Fruit fly (Drosophila melanogaster) whole organism, wandering third instar larva: ENCODE results near the gene CG13403.

Experiments used
- Abd-B ChIP-seq: fragments of >200 bp; optimal IDR thresholded peaks from 2 replicates; lab custom pipeline; 2017; ENCODE audit warnings: missing biosample characterization, missing genetic modification characterization
- CG32264 ChIP-seq: fragments of 200-800 bp; sonication (Bioruptor generic); optimal IDR thresholded peaks from 2 replicates; lab custom pipeline; 2016; ENCODE audit warnings: missing biosample characterization, missing genetic modification characterization
- CG9705 ChIP-seq: fragments of 200-800 bp; sonication (Bioruptor generic); optimal IDR thresholded peaks from 2 replicates; lab custom pipeline; 2018; ENCODE audit warnings: missing biosample characterization, mild to moderate bottlenecking, missing genetic modification characterization
- CrebA ChIP-seq: fragments of 200-800 bp; sonication (Bioruptor generic); optimal IDR thresholded peaks from 2 replicates; lab custom pipeline; 2016; ENCODE audit warnings: missing biosample characterization, mild to moderate bottlenecking, missing genetic modification characterization, borderline replicate concordance
- Dfd ChIP-seq: fragments of >200 bp; optimal IDR thresholded peaks from 2 replicates; lab custom pipeline; 2017; ENCODE audit warnings: missing biosample characterization, missing genetic modification characterization
- Dif ChIP-seq: fragments of 200-275, 200-300 bp; sonication (Bioruptor generic); optimal IDR thresholded peaks from 2 replicates; lab custom pipeline; 2018; ENCODE audit warnings: missing biosample characterization, missing genetic modification characterization; ENCODE audit not compliant: partially characterized antibody
- HLH106 ChIP-seq: fragments of 200-800 bp; optimal IDR thresholded peaks from 3 replicates; lab custom pipeline; 2019; ENCODE audit warnings: missing biosample characterization, mild to moderate bottlenecking, missing genetic modification characterization, moderate library complexity
- Hnf4 ChIP-seq: fragments of 200-800 bp; sonication (Bioruptor generic); optimal IDR thresholded peaks from 2 replicates; lab custom pipeline; 2016; ENCODE audit warnings: missing biosample characterization, mild to moderate bottlenecking, missing genetic modification characterization
- Hr83 ChIP-seq: fragments of 200-300 bp; sonication (Bioruptor generic); optimal IDR thresholded peaks from 2 replicates; lab custom pipeline; 2016; ENCODE audit warnings: missing biosample characterization, mild to moderate bottlenecking, missing genetic modification characterization, moderate library complexity; ENCODE audit not compliant: poor library complexity, severe bottlenecking
- Jra ChIP-seq: sonication (Bioruptor generic); optimal IDR thresholded peaks from 2 replicates; lab custom pipeline; 2016; ENCODE audit warnings: missing biosample characterization, missing genetic modification characterization
- Myc ChIP-seq: fragments of >200 bp; optimal IDR thresholded peaks from 2 replicates; lab custom pipeline; 2017
- N ChIP-seq: fragments of >200 bp; optimal IDR thresholded peaks from 2 replicates; lab custom pipeline; 2018; ENCODE audit warnings: missing biosample characterization, missing external identifiers, missing genetic modification characterization
- Rel ChIP-seq, 2 experiments: fragments of 200-800 bp; sonication (Bioruptor generic) in 1 of 2; optimal IDR thresholded peaks; 2 replicates in 1 of 2; 3 replicates in 1 of 2; lab custom pipeline; 2016 to 2019; ENCODE audit warnings: mild to moderate bottlenecking in 2 of 2, missing biosample characterization in 2 of 2, missing genetic modification characterization in 2 of 2, moderate library complexity in 1 of 2
- Sp1 ChIP-seq: fragments of 200-800 bp; sonication (Bioruptor generic); optimal IDR thresholded peaks from 3 replicates; lab custom pipeline; 2019; ENCODE audit warnings: missing biosample characterization, mild to moderate bottlenecking, missing genetic modification characterization, moderate library complexity
- Vsx2 ChIP-seq: fragments of 200-300, 225-300 bp; sonication (Bioruptor generic); optimal IDR thresholded peaks from 2 replicates; lab custom pipeline; 2018; ENCODE audit warnings: missing biosample characterization, missing genetic modification characterization; ENCODE audit not compliant: partially characterized antibody
- br ChIP-seq: fragments of 200-800 bp; sonication (Bioruptor generic); optimal IDR thresholded peaks from 2 replicates; lab custom pipeline; 2016; ENCODE audit warnings: missing biosample characterization, missing genetic modification characterization
- brk ChIP-seq: fragments of 200-800 bp; sonication (Bioruptor generic); optimal IDR thresholded peaks from 2 replicates; lab custom pipeline; 2016; ENCODE audit warnings: missing biosample characterization, mild to moderate bottlenecking, missing genetic modification characterization
- dmrt93B ChIP-seq: fragments of 200-800 bp; sonication (Bioruptor generic); optimal IDR thresholded peaks from 2 replicates; lab custom pipeline; 2018; ENCODE audit warnings: missing biosample characterization, mild to moderate bottlenecking, missing genetic modification characterization
- foxo ChIP-seq, 2 experiments: fragments of 200-800 bp; sonication (Bioruptor generic); optimal IDR thresholded peaks; 2 replicates in 1 of 2; 3 replicates in 1 of 2; lab custom pipeline; 2016 to 2017; ENCODE audit warnings: missing biosample characterization in 2 of 2, missing genetic modification characterization in 2 of 2
- fru ChIP-seq: fragments of 200-800 bp; sonication (Bioruptor generic); optimal IDR thresholded peaks from 3 replicates; lab custom pipeline; 2016; ENCODE audit warnings: missing biosample characterization, mild to moderate bottlenecking, missing genetic modification characterization
- h ChIP-seq: fragments of 200-800 bp; sonication (Bioruptor generic); optimal IDR thresholded peaks from 3 replicates; lab custom pipeline; 2016; ENCODE audit warnings: missing biosample characterization, mild to moderate bottlenecking, missing genetic modification characterization
- pan ChIP-seq: fragments of >200 bp; optimal IDR thresholded peaks from 2 replicates; lab custom pipeline; 2017
- psq ChIP-seq: fragments of 200-800 bp; sonication (Bioruptor generic); optimal IDR thresholded peaks from 3 replicates; lab custom pipeline; 2017; ENCODE audit warnings: missing biosample characterization, mild to moderate bottlenecking, missing genetic modification characterization, moderate library complexity
- rgr ChIP-seq: fragments of 200-800 bp; sonication (Bioruptor generic); optimal IDR thresholded peaks from 3 replicates; lab custom pipeline; 2016; ENCODE audit warnings: missing biosample characterization, mild to moderate bottlenecking, missing genetic modification characterization
- sage ChIP-seq: fragments of 200-800 bp; sonication (Bioruptor generic); optimal IDR thresholded peaks from 2 replicates; lab custom pipeline; 2016; ENCODE audit warnings: missing biosample characterization, mild to moderate bottlenecking, missing genetic modification characterization
- sv ChIP-seq: fragments of 200-800 bp; sonication (Bioruptor generic); optimal IDR thresholded peaks from 3 replicates; lab custom pipeline; 2016; ENCODE audit warnings: missing biosample characterization, missing genetic modification characterization
- tai ChIP-seq: sonication (Bioruptor generic); optimal IDR thresholded peaks from 2 replicates; lab custom pipeline; 2016; ENCODE audit warnings: missing biosample characterization, missing genetic modification characterization
- usp ChIP-seq: fragments of >200 bp; optimal IDR thresholded peaks from 2 replicates; lab custom pipeline; 2017; ENCODE audit warnings: missing biosample characterization, missing genetic modification characterization

The CG13403 gene

DNA sequence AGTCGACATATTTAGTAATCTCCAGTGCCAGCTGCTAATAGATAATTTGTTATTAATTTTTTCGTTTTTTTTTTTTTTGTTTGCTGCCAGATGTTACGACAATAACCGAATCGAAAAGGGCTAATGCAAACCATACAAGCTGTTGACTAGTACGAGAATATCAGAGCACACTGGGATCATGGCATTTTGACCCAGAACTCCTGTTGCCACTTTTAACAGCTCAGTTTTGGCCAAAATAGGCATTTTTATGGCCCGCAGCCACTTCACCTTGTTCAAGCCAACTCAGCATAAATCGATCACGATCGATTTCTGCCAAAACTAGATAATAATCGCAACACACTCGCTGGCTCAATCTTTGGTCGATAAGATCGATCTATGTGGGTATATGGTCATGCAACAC, 39.9 kb downstream of the CG13403 start, which contains the start of gene CG12479:
Gene CG12479, minus strand, starts transcription at position 101 of the 400 bp plus-strand sequence.
- TF ChIP-seq br (GFP tag; lab: Kevin White, UChicago) (no peak), psq (no peak), Vsx2 (GFP tag; lab: Kevin White, UChicago) (no peak), CG9705 (GFP tag; lab: Kevin White, UChicago) (no peak), Jra (GFP tag; lab: Kevin White, UChicago) (no peak), CrebA (GFP tag; lab: Kevin White, UChicago) (no peak), rgr (GFP tag; lab: Kevin White, UChicago) (no peak), h (GFP tag; lab: Kevin White, UChicago) (no peak), CG32264 (GFP tag; lab: Kevin White, UChicago) (no peak), sv (GFP tag; lab: Kevin White, UChicago) (no peak), Myc (lab: Kevin White, UChicago) (no peak), Hnf4 (GFP tag; lab: Kevin White, UChicago) (no peak), Rel (GFP tag; optimal IDR thresholded peaks at IDR 0.05; lab: Kevin White, UChicago) (no peak), Rel (tag; optimal IDR thresholded peaks at IDR 0.05; lab: Kevin White, UChicago) (no peak), N (GFP tag; lab: Kevin White, UChicago) (no peak), Dfd (GFP tag; lab: Kevin White, UChicago) (no peak)

DNA sequence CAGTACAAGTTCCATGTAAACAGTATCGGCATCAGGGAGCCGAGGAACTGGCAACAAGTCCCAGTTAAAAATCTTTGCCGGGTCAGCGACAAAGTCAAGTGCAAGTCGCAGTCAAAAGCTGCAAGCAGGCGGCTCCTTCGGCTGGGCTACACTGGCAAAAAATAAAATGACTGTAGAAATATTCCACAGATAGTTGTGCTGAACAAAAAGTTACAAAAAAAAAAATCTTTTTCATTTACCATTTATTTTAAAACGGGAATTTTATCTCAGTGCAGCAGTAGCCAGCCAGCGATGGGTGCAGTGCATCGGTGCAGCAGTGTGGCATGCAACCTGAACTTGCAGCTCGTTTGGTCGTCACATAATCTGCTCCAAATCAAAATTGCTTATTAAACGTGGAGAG, 42.5 kb downstream of the CG13403 start:
- TF ChIP-seq brk (GFP tag; lab: Kevin White, UChicago) (no peak), CrebA (GFP tag; lab: Kevin White, UChicago) (no peak), Myc (lab: Kevin White, UChicago) (no peak), pan (no peak), Rel (GFP tag; optimal IDR thresholded peaks at IDR 0.05; lab: Kevin White, UChicago) (no peak), Rel (tag; optimal IDR thresholded peaks at IDR 0.05; lab: Kevin White, UChicago) (no peak), dmrt93B (GFP tag; lab: Kevin White, UChicago) (no peak), Dif (no peak), fru (GFP tag; lab: Kevin White, UChicago) (no peak), HLH106 (tag; lab: Kevin White, UChicago) (no peak), h (GFP tag; lab: Kevin White, UChicago) (no peak), Sp1 (GFP tag; lab: Kevin White, UChicago) (no peak)

DNA sequence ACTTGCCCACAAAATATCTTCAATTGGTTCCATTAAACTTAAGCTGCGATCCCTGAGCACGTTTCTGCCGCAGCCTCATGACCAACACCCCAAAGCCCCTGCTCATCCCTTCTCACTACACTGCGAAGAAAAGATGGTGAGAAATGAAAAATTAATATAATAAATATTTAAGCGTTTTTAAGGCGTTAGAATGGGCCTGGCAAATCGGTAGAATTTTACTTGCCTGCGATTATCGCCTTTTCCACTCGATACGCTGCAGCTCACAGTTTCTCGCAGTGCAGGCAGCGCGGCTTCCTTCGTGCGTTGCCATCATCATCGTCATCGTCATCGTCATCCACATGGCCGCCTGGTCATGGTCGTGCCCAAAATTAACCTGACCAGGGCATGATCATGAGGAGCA, 43.6 kb downstream of the CG13403 start:
- TF ChIP-seq CG9705 (GFP tag; lab: Kevin White, UChicago), result no peak
- no peak for TF ChIP-seq Abd-B (GFP tag; lab: Kevin White, UChicago)
- TF ChIP-seq foxo (GFP tag; optimal IDR thresholded peaks at IDR 0.05; lab: Kevin White, UChicago), result no peak
- TF ChIP-seq Vsx2 (GFP tag; lab: Kevin White, UChicago), result no peak
- TF ChIP-seq Hr83 (GFP tag; lab: Kevin White, UChicago), result no peak
- TF ChIP-seq sage (GFP tag; lab: Kevin White, UChicago), result no peak
- TF ChIP-seq Dfd (GFP tag; lab: Kevin White, UChicago), result no peak
- no peak for TF ChIP-seq usp (GFP tag; lab: Kevin White, UChicago)
- no peak for TF ChIP-seq psq
- TF ChIP-seq Myc (lab: Kevin White, UChicago), result no peak
- TF ChIP-seq tai (GFP tag; lab: Kevin White, UChicago), result no peak
- no peak for TF ChIP-seq Sp1 (GFP tag; lab: Kevin White, UChicago)
- TF ChIP-seq HLH106 (tag; lab: Kevin White, UChicago), result no peak
